Fruit fly (Drosophila melanogaster) ovary, adult (tissue): ENCODE data around the gene Xport-A.

Experiments
- CG17801 ChIP-seq: fragments of 200-800 bp; optimal IDR thresholded peaks from 2 replicates; lab custom pipeline; 2019; ENCODE audit warnings: missing biosample characterization, mild to moderate bottlenecking, missing genetic modification characterization, moderate library complexity; ENCODE audit not compliant: partially characterized antibody

Gene Xport-A

dm6 chr3R:19888156-19888784 lies 26.9 kb downstream of the Xport-A start, which contains the start of gene ninaE:
TSS of gene ninaE (minus strand) at chr3R:19888206.
- TF ChIP-seq CG17801 (GFP tag; lab: Kevin White, UChicago), result no peak

dm6 chr3R:19880431-19880939 lies 34.7 kb downstream of the Xport-A start:
- peak; percentile 84 for TF ChIP-seq CG17801 (GFP tag; lab: Kevin White, UChicago)

DNA sequence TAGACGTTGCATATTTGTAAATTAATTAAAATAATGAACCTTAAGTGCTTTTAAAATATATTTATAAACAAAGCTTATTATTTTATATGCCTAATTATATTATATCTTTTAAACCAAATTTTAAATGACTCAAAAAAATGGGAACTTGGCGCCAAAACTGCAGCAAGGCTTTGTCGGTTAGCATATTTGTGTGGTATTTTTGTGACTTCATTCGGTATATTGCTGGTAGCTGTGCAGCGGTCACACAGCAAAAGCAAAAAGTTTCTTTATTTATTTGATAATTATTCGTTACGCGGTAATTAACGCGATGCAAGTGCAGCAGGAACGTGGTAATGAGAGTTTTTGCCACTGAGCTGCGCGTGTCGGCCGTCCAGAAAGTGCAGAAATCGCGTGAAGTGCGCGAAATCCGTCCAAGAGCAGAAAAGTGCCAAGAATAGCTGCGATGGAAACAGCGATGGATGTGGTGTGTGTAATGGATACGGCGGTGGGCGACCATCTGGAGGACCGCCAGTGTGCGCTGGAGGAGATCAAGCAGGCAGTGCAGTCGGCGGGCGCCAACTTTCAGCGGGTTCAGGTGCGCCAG lies 35.7 kb downstream of the Xport-A start, which contains the start of gene Ask1:
TSS of gene Ask1 (plus strand) at position 250 of the 583 bp plus-strand sequence.
- TF ChIP-seq CG17801 (GFP tag; lab: Kevin White, UChicago), result no peak

dm6 chr3R:19877427-19878076 lies 37.7 kb downstream of the Xport-A start, which contains the start of the genes CG17186 and Arc42:
TSS of gene CG17186 (minus strand) at chr3R:19877514.
TSS of gene Arc42 (plus strand) at chr3R:19877737.
- TF ChIP-seq CG17801 (GFP tag; lab: Kevin White, UChicago), result peak; percentile 33

DNA sequence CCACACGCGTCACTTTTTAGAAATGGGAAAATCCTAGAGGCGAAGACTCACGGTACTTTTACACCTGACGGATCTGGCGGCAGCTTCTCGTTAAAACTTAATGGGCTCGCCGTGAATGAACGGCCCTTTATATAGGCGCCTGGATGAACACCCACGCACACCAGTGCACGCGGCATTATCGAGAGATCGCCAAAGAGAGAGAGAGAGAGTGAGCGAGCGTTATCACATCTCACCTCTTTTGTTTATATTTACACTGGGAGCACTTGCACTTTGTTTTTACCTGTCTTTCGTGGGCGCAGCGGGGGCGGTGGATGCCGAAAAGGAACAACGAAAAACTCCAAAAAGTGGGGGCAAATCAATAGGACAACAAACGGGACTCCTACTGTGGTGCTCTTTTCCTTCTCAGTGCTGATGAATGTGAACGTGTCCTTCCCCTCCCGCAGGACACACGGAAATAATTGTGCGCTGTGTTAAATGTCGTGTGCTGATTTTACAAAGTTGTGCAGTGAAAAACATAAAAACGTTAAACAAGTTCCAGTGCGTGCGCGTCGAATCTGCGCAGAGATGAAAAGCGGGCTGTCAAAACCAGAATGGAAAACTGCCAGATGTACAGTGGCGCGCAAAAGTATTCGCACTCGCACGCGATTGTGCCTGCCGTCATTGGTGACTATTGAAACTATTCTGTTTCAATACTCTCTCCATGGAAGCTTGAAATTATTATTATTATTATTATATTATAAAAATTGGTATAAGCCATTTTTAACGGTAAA lies 39.9 kb downstream of the Xport-A start, which contains the start of gene Mrp5:
TSS of gene Mrp5 (minus strand) at position 561 of the 770 bp plus-strand sequence.
- no peak for TF ChIP-seq CG17801 (GFP tag; lab: Kevin White, UChicago)

- TF ChIP-seq CG17801 (GFP tag; lab: Kevin White, UChicago), result no peak
Measured at dm6 chr3R:19873102-19873737, 42.0 kb downstream of the Xport-A start.
